Worm (Caenorhabditis elegans) whole organism, young adult: ENCODE measurements around the gene M01H9.4.

Source experiments
- F55B11.4 ChIP-seq: sonication (generic microtip); optimal IDR thresholded peaks from 2 replicates; lab custom pipeline; 2016; ENCODE audit warnings: missing compliant biosample characterization, missing genetic modification characterization, borderline replicate concordance; ENCODE audit not compliant: insufficient read depth
- T26A5.8 ChIP-seq: sonication (generic microtip); optimal IDR thresholded peaks from 2 replicates; lab custom pipeline; 2016; ENCODE audit warnings: missing genetic modification characterization, missing compliant biosample characterization
- Y53G8AR.9 ChIP-seq: fragments of 200-800 bp; sonication (Bioruptor generic); conservative IDR thresholded peaks from 2 replicates; pipeline ENCODE4 v1.3.6; 2022; ENCODE audit warnings: missing genetic modification reagents, missing genetic modification characterization, missing compliant biosample characterization
- akir-1 ChIP-seq: fragments of 200-800 bp; sonication (Bioruptor generic); optimal IDR thresholded peaks from 2 replicates; lab custom pipeline; 2018; ENCODE audit warnings: mild to moderate bottlenecking, missing genetic modification characterization, moderate library complexity, missing compliant biosample characterization
- aptf-3 ChIP-seq: fragments of 200-800 bp; sonication (Bioruptor generic); IDR thresholded peaks from 2 replicates; pipeline ENCODE4 v1.3.6; 2022; ENCODE audit warnings: missing genetic modification characterization, missing compliant biosample characterization
- pbrm-1 ChIP-seq: fragments of 200-800 bp; sonication (Bioruptor generic); IDR thresholded peaks from 2 replicates; pipeline ENCODE4 v1.3.6; 2022; ENCODE audit warnings: missing genetic modification reagents, missing genetic modification characterization, missing compliant biosample characterization
- pha-4 ChIP-seq: fragments of 150-350 bp; sonication (generic microtip); optimal IDR thresholded peaks from 2 replicates; lab custom pipeline; 2014; ENCODE audit warnings: missing biosample characterization, missing genetic modification reagents, missing genetic modification characterization
- rpc-1 ChIP-seq, 2 experiments: fragments of 150-350 bp in 1 of 2; sonication (generic microtip) in 1 of 2; optimal IDR thresholded peaks; 2 replicates each; lab custom pipeline; 2014 to 2018; ENCODE audit warnings: missing biosample characterization in 1 of 2, missing genetic modification characterization in 1 of 2, missing genetic modification reagents in 1 of 2, missing genotype in 1 of 2
- tbx-9 ChIP-seq: sonication (generic microtip); optimal IDR thresholded peaks from 2 replicates; lab custom pipeline; 2016; ENCODE audit warnings: borderline replicate concordance, missing genetic modification characterization, inconsistent platforms, missing compliant biosample characterization
- unc-62 ChIP-seq: fragments of 150-350 bp; optimal IDR thresholded peaks from 2 replicates; lab custom pipeline; 2014; ENCODE audit warnings: missing biosample characterization, missing genetic modification reagents, missing genetic modification characterization
- xnd-1 ChIP-seq: sonication (generic microtip); optimal IDR thresholded peaks from 2 replicates; lab custom pipeline; 2016; ENCODE audit warnings: missing genotype, missing genetic modification reagents, missing genetic modification characterization, missing compliant biosample characterization

DNA sequence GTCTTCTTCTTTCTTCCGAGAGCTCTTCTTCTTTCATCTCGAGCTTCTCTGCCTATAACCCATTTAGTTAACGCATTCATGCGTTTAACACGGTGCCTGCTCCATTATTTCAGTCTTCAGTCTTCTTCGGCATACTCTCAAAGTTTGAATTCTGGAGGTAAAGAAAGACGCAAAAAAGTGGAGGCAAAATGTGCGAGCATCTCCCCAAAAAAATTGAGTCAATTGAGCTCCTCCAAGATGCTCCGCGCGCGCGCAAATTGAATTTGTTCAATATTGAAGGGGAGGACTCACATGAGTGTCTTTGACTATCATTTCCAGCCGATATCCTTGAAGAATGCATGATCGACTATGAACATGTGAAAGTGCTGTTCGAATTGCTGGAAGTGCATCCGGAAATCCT lies 22.4 kb upstream of the M01H9.4 start:
- TF ChIP-seq akir-1 (GFP tag; lab: Kevin White, UChicago), result no peak
- TF ChIP-seq unc-62 (GFP tag; lab: Kevin White, UChicago), result no peak
- TF ChIP-seq pbrm-1, result no peak
- TF ChIP-seq aptf-3 (GFP tag; lab: Robert Waterston, UW), result no peak
- no peak for TF ChIP-seq Y53G8AR.9 (GFP tag; lab: Robert Waterston, UW)
- no peak for TF ChIP-seq pha-4 (tag; lab: Kevin White, UChicago)
- TF ChIP-seq rpc-1 (optimal IDR thresholded peaks at IDR 0.05; lab: Kevin White, UChicago), result no peak
- no peak for TF ChIP-seq rpc-1 (tag; optimal IDR thresholded peaks at IDR 0.05; lab: Kevin White, UChicago)
- TF ChIP-seq T26A5.8 (tag; lab: Kevin White, UChicago), result no peak
- no peak for TF ChIP-seq xnd-1 (tag; lab: Kevin White, UChicago)
- TF ChIP-seq tbx-9 (tag; lab: Kevin White, UChicago), result no peak
- no peak for TF ChIP-seq F55B11.4 (tag; lab: Kevin White, UChicago)
